Worm (Caenorhabditis elegans): ENCODE measurements around the gene Y105C5A.8.
"Not testable (repeated sequence)": the region's sequence is repeated elsewhere in the genome, so short reads cannot be mapped to it uniquely, and the experiment has no call there.

Gene Y105C5A.8

DNA sequence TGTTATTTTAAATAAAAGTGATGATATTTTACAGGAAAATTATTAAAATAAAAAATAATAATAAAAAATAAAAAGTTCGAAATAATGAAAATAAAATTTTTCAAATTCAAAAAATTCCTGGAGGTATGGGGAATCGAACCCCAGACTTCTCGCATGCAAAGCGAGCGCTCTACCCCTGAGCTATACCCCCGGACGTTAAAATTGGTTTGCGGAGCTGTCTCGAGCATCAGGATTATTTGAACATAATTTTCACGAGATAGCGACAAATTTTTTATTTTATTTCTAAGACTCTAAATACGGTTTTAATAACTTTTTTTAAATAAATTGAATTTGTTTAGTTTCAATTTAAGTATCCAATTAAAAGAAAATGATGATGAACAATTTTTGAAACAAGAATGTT lies 12.7 kb downstream of the Y105C5A.8 start (continued):
- TF ChIP-seq ceh-100 (GFP tag; IDR thresholded peaks at IDR 0.05): no peak
- no peak for TF ChIP-seq lir-1 (GFP tag; conservative IDR thresholded peaks at IDR 0.05)
- no peak for TF ChIP-seq akir-1 (GFP tag; optimal IDR thresholded peaks at IDR 0.05)

- not testable (repeated sequence) for TF ChIP-seq F55B11.4 (tag; optimal IDR thresholded peaks at IDR 0.05; ENCODE audit: borderline replicate concordance, insufficient read depth); ccch-3 (GFP tag; optimal IDR thresholded peaks at IDR 0.05); hrde-1 (tag; optimal IDR thresholded peaks at IDR 0.05; ENCODE audit: borderline replicate concordance)
These were observed 21.8 kb downstream of the Y105C5A.8 start, which contains the start of the genes pqn-78 and pqn-79 for ce11 chrIV:15594935-15595620. TSS of gene pqn-78 (minus strand) at chrIV:15595035. TSS of gene pqn-79 (plus strand) at chrIV:15595570.

ce11 chrIV:15593078-15593477 lies 23.8 kb downstream of the Y105C5A.8 start:
- TF ChIP-seq bed-1 (GFP tag; IDR thresholded peaks at IDR 0.05): no peak
- TF ChIP-seq nhr-27 (tag; optimal IDR thresholded peaks at IDR 0.05): no peak
- TF ChIP-seq K11D2.4 (GFP tag; IDR thresholded peaks at IDR 0.05): no peak
- no peak for TF ChIP-seq rec-8 (tag; optimal IDR thresholded peaks at IDR 0.05)
- no peak for TF ChIP-seq F55B11.4 (tag; optimal IDR thresholded peaks at IDR 0.05; ENCODE audit: borderline replicate concordance, insufficient read depth)
- TF ChIP-seq ceh-58 (GFP tag; IDR thresholded peaks at IDR 0.05): no peak
- no peak for TF ChIP-seq ama-1 (optimal IDR thresholded peaks at IDR 0.05)
- TF ChIP-seq ama-1 (GFP tag; optimal IDR thresholded peaks at IDR 0.05): no peak

DNA sequence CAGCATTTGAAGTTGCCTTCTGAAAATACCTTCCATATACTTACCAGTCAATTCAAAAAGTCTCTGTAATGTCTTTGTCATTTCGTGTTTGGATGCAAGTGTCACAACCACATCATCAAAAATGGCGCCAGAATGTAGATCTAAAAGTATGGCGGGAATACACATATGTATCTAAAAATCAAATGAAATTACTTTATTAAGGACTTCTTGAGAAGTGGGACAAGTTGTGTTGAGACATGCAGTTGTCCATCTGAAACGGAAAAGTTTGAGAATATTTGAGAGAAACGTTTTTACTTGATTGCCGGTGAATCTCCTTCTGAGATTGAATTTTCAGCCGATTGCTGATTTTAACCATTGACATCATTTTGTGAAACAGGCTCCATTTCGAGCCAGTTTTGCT lies 24.9 kb downstream of the Y105C5A.8 start:
- TF ChIP-seq Y53G8AR.9 (GFP tag; conservative IDR thresholded peaks at IDR 0.05): no peak
- TF ChIP-seq ZK185.1 (tag; optimal IDR thresholded peaks at IDR 0.05; ENCODE audit: poor library complexity, severe bottlenecking): no peak

DNA sequence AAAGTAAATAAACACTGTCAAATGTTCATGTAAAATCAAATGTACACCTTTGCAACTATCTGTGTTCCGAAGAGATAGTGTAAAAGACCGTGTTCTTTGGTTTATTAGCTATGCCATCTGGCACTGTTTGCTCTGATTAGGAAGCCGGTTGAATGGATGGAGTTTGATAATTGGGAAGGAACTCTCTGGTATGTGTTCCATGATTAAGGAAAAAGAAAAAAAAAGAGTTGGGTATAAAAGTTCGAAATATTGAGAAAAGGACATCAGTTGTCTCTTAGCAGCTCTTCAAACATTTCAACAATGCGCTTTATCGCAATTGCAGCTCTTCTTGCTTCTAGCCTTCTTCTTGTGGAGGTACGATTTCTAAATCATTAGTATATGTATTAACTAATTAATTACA lies 26.5 kb downstream of the Y105C5A.8 start, which contains the start of gene abu-5:
Gene abu-5 (plus strand): TSS at position 301 of the 400 bp plus-strand sequence.
- not testable (repeated sequence) for TF ChIP-seq egl-44 (GFP tag; IDR thresholded peaks at IDR 0.05); snpc-1.3 (tag; optimal IDR thresholded peaks at IDR 0.05; ENCODE audit: insufficient read depth); aptf-3 (GFP tag; IDR thresholded peaks at IDR 0.05)

DNA sequence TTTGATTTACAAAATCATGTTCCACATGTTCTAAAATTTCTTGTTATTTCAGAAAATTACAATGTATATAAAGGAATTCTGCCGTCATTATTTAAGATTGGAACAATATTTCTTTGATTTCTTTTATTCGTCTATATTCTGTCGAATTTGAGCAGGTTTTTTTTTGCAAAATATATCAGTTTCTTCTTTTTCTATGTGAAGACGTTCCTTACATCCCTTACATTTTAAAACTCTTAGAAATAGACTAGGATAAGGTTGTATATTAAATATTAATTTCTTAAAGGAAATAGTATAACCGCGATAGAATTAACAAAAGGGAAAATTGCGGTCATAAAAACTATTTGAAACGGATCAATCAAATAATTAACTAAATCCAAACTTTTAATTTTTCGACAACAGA lies 28.0 kb downstream of the Y105C5A.8 start:
- TF ChIP-seq Y67H2A.10 (GFP tag; conservative IDR thresholded peaks at IDR 0.05) (no peak), F49E8.2 (tag; optimal IDR thresholded peaks at IDR 0.05; ENCODE audit: insufficient read depth) (no peak), lin-26 (GFP tag; IDR thresholded peaks at IDR 0.05) (no peak), lsl-1 (GFP tag; optimal IDR thresholded peaks at IDR 0.05) (no peak), hrde-1 (tag; optimal IDR thresholded peaks at IDR 0.05; ENCODE audit: borderline replicate concordance) (no peak), Y95B8A.8 (GFP tag; IDR thresholded peaks at IDR 0.05) (no peak)

DNA sequence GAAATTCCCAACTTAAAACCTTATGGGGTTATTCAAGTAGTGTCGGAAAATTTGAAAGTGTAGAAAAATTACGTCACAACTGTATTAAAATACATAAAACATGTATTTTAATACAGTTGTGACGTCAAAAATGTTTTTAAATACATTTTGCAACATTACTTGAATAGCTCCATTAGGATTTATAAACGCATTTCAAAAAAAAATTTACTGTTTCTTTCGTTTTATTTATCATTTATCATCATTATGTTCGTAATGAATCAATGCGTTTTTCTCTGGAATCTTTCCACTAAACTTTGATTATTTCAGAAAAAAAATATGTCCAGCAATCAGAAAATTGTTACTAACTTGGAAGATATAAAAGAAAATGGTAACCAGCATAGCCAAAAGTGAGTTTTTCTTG lies 33.3 kb downstream of the Y105C5A.8 start, which contains the start of gene Y105C5A.508:
Gene Y105C5A.508 (plus strand): TSS at position 301 of the 400 bp plus-strand sequence.
- TF ChIP-seq attf-3 (GFP tag; conservative IDR thresholded peaks at IDR 0.05) (no peak), egl-44 (GFP tag; IDR thresholded peaks at IDR 0.05) (no peak), C17E4.6 (GFP tag; IDR thresholded peaks at IDR 0.05) (no peak), ceh-58 (GFP tag; IDR thresholded peaks at IDR 0.05) (no peak), die-1 (tag; optimal IDR thresholded peaks at IDR 0.05) (no peak), mxl-1 (tag; optimal IDR thresholded peaks at IDR 0.05) (no peak), cebp-1 (GFP tag; IDR thresholded peaks at IDR 0.05) (no peak), cebp-1 (tag; optimal IDR thresholded peaks at IDR 0.05) (no peak), unc-62 (GFP tag; optimal IDR thresholded peaks at IDR 0.05) (no peak), aptf-3 (GFP tag; IDR thresholded peaks at IDR 0.05) (no peak), lsy-27 (tag; optimal IDR thresholded peaks at IDR 0.05; ENCODE audit: borderline replicate concordance, insufficient read depth) (no peak), tlf-1 (GFP tag; optimal IDR thresholded peaks at IDR 0.05) (no peak), ztf-3 (GFP tag; optimal IDR thresholded peaks at IDR 0.05) (no peak), lin-35 (GFP tag; optimal IDR thresholded peaks at IDR 0.05) (no peak), ccch-3 (GFP tag; optimal IDR thresholded peaks at IDR 0.05) (no peak), hrde-1 (tag; optimal IDR thresholded peaks at IDR 0.05; ENCODE audit: borderline replicate concordance) (no peak)
